Fruit fly (Drosophila melanogaster) whole organism, embryonic: ENCODE results near the gene CG44303.

ENCODE experiments used
- Aef1 ChIP-seq: fragments of 200-800 bp; sonication (Bioruptor generic); IDR thresholded peaks from 3 replicates; pipeline ENCODE4 v1.3.6; 2022; ENCODE audit warnings: missing biosample characterization, missing genetic modification characterization
- Bgb ChIP-seq: fragments of 200-800 bp; sonication (Bioruptor generic); IDR thresholded peaks from 2 replicates; pipeline ENCODE4 v1.3.6; 2022; ENCODE audit warnings: missing biosample characterization, missing genetic modification characterization; ENCODE audit not compliant: partially characterized antibody
- CG13287 ChIP-seq: fragments of 200-800 bp; sonication (Bioruptor generic); IDR thresholded peaks from 2 replicates; pipeline ENCODE4 v1.3.6; 2022; ENCODE audit warnings: missing biosample characterization, missing genetic modification characterization; ENCODE audit not compliant: partially characterized antibody
- CG14860 ChIP-seq: fragments of 200-800 bp; sonication (Bioruptor generic); IDR thresholded peaks from 3 replicates; pipeline ENCODE4 v1.3.6; 2022; ENCODE audit warnings: missing biosample characterization, missing genetic modification characterization; ENCODE audit not compliant: partially characterized antibody
- CG16813 ChIP-seq: fragments of 200-800 bp; sonication (Bioruptor generic); IDR thresholded peaks from 3 replicates; pipeline ENCODE4 v1.3.6; 2022; ENCODE audit warnings: missing biosample characterization, missing genetic modification characterization; ENCODE audit not compliant: partially characterized antibody
- CG2116 ChIP-seq: fragments of 200-800 bp; sonication (Bioruptor generic); optimal IDR thresholded peaks from 3 replicates; lab custom pipeline; 2018; ENCODE audit warnings: missing biosample characterization, mild to moderate bottlenecking, missing genetic modification characterization
- CG4328 ChIP-seq: fragments of 200-800 bp; sonication (Bioruptor generic); optimal IDR thresholded peaks from 3 replicates; lab custom pipeline; 2017; ENCODE audit warnings: missing biosample characterization, missing genetic modification reagents, missing genetic modification characterization
- CG6791 ChIP-seq: fragments of 200-800 bp; sonication (Bioruptor generic); IDR thresholded peaks from 3 replicates; pipeline ENCODE4 v1.3.6; 2022; ENCODE audit warnings: missing biosample characterization, missing genetic modification characterization; ENCODE audit not compliant: partially characterized antibody
- CG7963 ChIP-seq: fragments of 200-800 bp; sonication (Bioruptor generic); IDR thresholded peaks from 3 replicates; pipeline ENCODE4 v1.3.6; 2022; ENCODE audit warnings: missing biosample characterization, missing genetic modification characterization; ENCODE audit not compliant: partially characterized antibody
- CG8290 ChIP-seq, 3 experiments: fragments of 200-800 bp; sonication (Bioruptor generic); optimal IDR thresholded peaks; 2 replicates each; lab custom pipeline; 2016 to 2019; ENCODE audit warnings: missing biosample characterization in 3 of 3, missing genetic modification characterization in 3 of 3, mild to moderate bottlenecking in 2 of 3, moderate library complexity in 1 of 3
- CG8944 ChIP-seq: fragments of 200-800 bp; sonication (Bioruptor generic); optimal IDR thresholded peaks from 3 replicates; lab custom pipeline; 2016; ENCODE audit warnings: missing biosample characterization, missing genetic modification characterization
- Dll ChIP-seq: fragments of 200-800 bp; sonication (Bioruptor generic); IDR thresholded peaks from 4 replicates; pipeline ENCODE4 v1.3.6; 2022; ENCODE audit warnings: missing biosample characterization, missing genetic modification characterization; ENCODE audit not compliant: partially characterized antibody
- Doc3 ChIP-seq: fragments of 200-800 bp; sonication (Bioruptor generic); IDR thresholded peaks from 3 replicates; pipeline ENCODE4 v1.3.6; 2022; ENCODE audit warnings: missing biosample characterization, missing genetic modification characterization; ENCODE audit not compliant: partially characterized antibody
- Dp ChIP-seq: fragments of 200-800 bp; sonication (Bioruptor generic); optimal IDR thresholded peaks from 2 replicates; lab custom pipeline; 2018; ENCODE audit warnings: missing biosample characterization, mild to moderate bottlenecking, missing genetic modification characterization, moderate library complexity
- Dref ChIP-seq: fragments of 200-800 bp; sonication (Bioruptor generic); IDR thresholded peaks from 2 replicates; pipeline ENCODE4 v1.3.6; 2022; ENCODE audit warnings: missing biosample characterization, missing genetic modification characterization
- E2f2 ChIP-seq: fragments of 200-800 bp; sonication (Bioruptor generic); IDR thresholded peaks from 2 replicates; pipeline ENCODE4 v1.3.6; 2022; ENCODE audit warnings: missing biosample characterization, missing genetic modification characterization
- Ets65A ChIP-seq: fragments of 200-800 bp; sonication (Bioruptor generic); peaks from one replicate; lab custom pipeline; 2016; ENCODE audit warnings: missing biosample characterization, missing genetic modification characterization
- Ets97D ChIP-seq: fragments of 200-800 bp; sonication (Bioruptor generic); optimal IDR thresholded peaks from 3 replicates; lab custom pipeline; 2016; ENCODE audit warnings: missing biosample characterization, missing genetic modification characterization
- HLH4C ChIP-seq: fragments of 200-800 bp; sonication (Bioruptor generic); IDR thresholded peaks from 3 replicates; pipeline ENCODE4 v1.3.6; 2022; ENCODE audit warnings: missing biosample characterization, missing genetic modification characterization; ENCODE audit not compliant: partially characterized antibody
- Hr39 ChIP-seq: fragments of >200 bp; optimal IDR thresholded peaks from 2 replicates; lab custom pipeline; 2017
- Lhr ChIP-seq: fragments of 200-800 bp; sonication (Bioruptor generic); optimal IDR thresholded peaks from 3 replicates; lab custom pipeline; 2017; ENCODE audit warnings: mild to moderate bottlenecking, missing biosample characterization, missing genetic modification reagents, missing genetic modification characterization
- MBD-R2 ChIP-seq: fragments of 200-800 bp; sonication (Bioruptor generic); IDR thresholded peaks from 2 replicates; pipeline ENCODE4 v1.3.6; 2022; ENCODE audit warnings: missing biosample characterization, missing genetic modification characterization
- Sry-δ ChIP-seq: fragments of 200-800 bp; sonication (Bioruptor generic); optimal IDR thresholded peaks from 2 replicates; lab custom pipeline; 2016; ENCODE audit warnings: missing biosample characterization, missing genetic modification characterization
- amos ChIP-seq: fragments of 200-800 bp; sonication (Bioruptor generic); IDR thresholded peaks from 2 replicates; pipeline ENCODE4 v1.3.6; 2022; ENCODE audit warnings: missing biosample characterization, missing genetic modification characterization; ENCODE audit not compliant: partially characterized antibody
- chn ChIP-seq: fragments of 200-800 bp; sonication (Bioruptor generic); optimal IDR thresholded peaks from 2 replicates; lab custom pipeline; 2016; ENCODE audit warnings: missing biosample characterization, missing genetic modification characterization
- dm ChIP-seq: fragments of 200-800 bp; sonication (Bioruptor generic); optimal IDR thresholded peaks from 3 replicates; lab custom pipeline; 2016; ENCODE audit warnings: missing biosample characterization, missing genetic modification characterization
- hbn ChIP-seq: fragments of 200-800 bp; sonication (Bioruptor generic); IDR thresholded peaks from 2 replicates; pipeline ENCODE4 v1.3.6; 2022; ENCODE audit warnings: missing biosample characterization, missing genetic modification characterization; ENCODE audit not compliant: partially characterized antibody
- insv ChIP-seq, 2 experiments: fragments of 200-800 bp; sonication (Bioruptor generic); optimal IDR thresholded peaks; 3 replicates each; lab custom pipeline; 2016 to 2018; ENCODE audit warnings: missing biosample characterization in 2 of 2, missing genetic modification characterization in 2 of 2
- nerfin-2 ChIP-seq: fragments of 200-800 bp; sonication (Bioruptor generic); IDR thresholded peaks from 2 replicates; pipeline ENCODE4 v1.3.6; 2022; ENCODE audit warnings: missing biosample characterization, missing genetic modification characterization; ENCODE audit not compliant: partially characterized antibody
- p53 ChIP-seq: fragments of 200-800 bp; sonication (Bioruptor generic); optimal IDR thresholded peaks from 2 replicates; lab custom pipeline; 2016; ENCODE audit warnings: missing biosample characterization, missing genetic modification characterization
- peb ChIP-seq: fragments of 200-800 bp; sonication (Bioruptor generic); IDR thresholded peaks from 2 replicates; pipeline ENCODE4 v1.3.6; 2022; ENCODE audit warnings: missing biosample characterization, missing genetic modification characterization
- pzg ChIP-seq: fragments of 200-800 bp; sonication (Bioruptor generic); optimal IDR thresholded peaks from 3 replicates; lab custom pipeline; 2018; ENCODE audit warnings: missing biosample characterization, mild to moderate bottlenecking, missing genetic modification characterization, moderate library complexity
- row ChIP-seq: fragments of 200-800 bp; sonication (Bioruptor generic); IDR thresholded peaks from 3 replicates; pipeline ENCODE4 v1.3.6; 2022; ENCODE audit warnings: missing biosample characterization, missing genetic modification characterization
- sr ChIP-seq: fragments of 200-800 bp; sonication (Bioruptor generic); IDR thresholded peaks from 3 replicates; pipeline ENCODE4 v1.3.6; 2022; ENCODE audit warnings: missing biosample characterization, missing genetic modification characterization
- tna ChIP-seq: fragments of 200-800 bp; sonication (Bioruptor generic); IDR thresholded peaks from 2 replicates; pipeline ENCODE4 v1.3.6; 2022; ENCODE audit warnings: missing biosample characterization, missing genetic modification characterization; ENCODE audit not compliant: partially characterized antibody
- vnd ChIP-seq: fragments of 200-800 bp; sonication (Bioruptor generic); IDR thresholded peaks from 3 replicates; pipeline ENCODE4 v1.3.6; 2022; ENCODE audit warnings: missing biosample characterization, missing genetic modification characterization; ENCODE audit not compliant: partially characterized antibody
- wek ChIP-seq: fragments of 200-800 bp; sonication (Bioruptor generic); optimal IDR thresholded peaks from 3 replicates; lab custom pipeline; 2018; ENCODE audit warnings: missing biosample characterization, mild to moderate bottlenecking, missing genetic modification characterization, moderate library complexity
- zen2 ChIP-seq: fragments of 200-800 bp; sonication (Bioruptor generic); IDR thresholded peaks from 3 replicates; pipeline ENCODE4 v1.3.6; 2022; ENCODE audit warnings: missing biosample characterization, missing genetic modification characterization; ENCODE audit not compliant: partially characterized antibody

Gene CG44303

DNA sequence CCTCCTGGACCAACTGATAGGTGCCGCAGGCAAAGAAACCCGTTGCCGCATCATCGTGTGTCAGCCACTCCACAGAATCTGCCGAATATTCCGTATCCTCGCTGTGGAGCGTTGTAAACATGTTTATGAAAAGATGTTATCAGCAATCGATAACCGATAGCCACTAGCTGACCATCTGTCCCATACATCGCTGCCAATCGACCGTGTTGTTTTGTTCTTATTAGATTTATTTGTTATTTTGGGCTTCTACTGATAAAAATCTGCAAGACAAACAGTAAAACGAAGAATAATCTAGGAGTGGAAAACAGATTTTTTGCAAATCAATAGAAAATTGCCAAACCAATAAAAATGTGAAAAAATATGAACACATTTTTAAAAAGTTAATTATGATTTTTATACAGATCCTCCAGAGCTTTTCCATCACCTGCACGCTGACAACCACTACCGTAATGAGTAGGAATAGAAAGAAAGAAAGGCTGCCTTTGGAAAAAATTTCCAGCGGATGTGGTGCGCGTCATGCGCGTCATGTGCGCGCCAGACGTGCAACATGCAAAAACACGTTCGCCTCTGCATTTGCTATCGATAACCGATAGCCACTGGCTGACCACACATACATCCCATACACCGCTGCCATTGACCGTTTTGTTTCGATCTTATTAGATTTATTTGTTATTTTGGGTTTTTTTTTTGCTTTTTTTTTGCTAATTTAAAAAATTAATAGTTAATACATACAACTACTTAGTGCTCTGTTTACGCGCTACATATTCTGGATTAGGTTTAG lies 1.6 kb upstream of the CG44303 start, which contains the start of gene CG3184 (continued):
- TF ChIP-seq HLH4C (GFP tag; lab: Robert Waterston, UW) (peak; percentile 67), MBD-R2 (GFP tag; lab: Robert Waterston, UW) (peak; percentile 49), Lhr (GFP tag; lab: Kevin White, UChicago) (no peak), CG13287 (GFP tag; lab: Robert Waterston, UW) (peak; percentile 25), p53 (GFP tag; lab: Kevin White, UChicago) (peak; percentile 90), Dref (GFP tag; lab: Robert Waterston, UW) (peak; percentile 59), vnd (peak; percentile 57), Dp (no peak), wek (GFP tag; lab: Kevin White, UChicago) (no peak), zen2 (GFP tag; lab: Robert Waterston, UW) (0 out of 3 replicates have a peak, but pooled peaks have one; percentile 24), amos (peak; percentile 35; the same call in 1 of the 2 replicates), E2f2 (GFP tag; lab: Robert Waterston, UW) (0 out of 2 replicates have a peak, but pooled peaks have one; percentile 22), tna (GFP tag; lab: Robert Waterston, UW) (peak; percentile 49), Doc3 (GFP tag; lab: Robert Waterston, UW) (0 out of 3 replicates have a peak, but pooled peaks have one; percentile 33), Ets97D (GFP tag; lab: Kevin White, UChicago) (peak; percentile 37), CG4328 (GFP tag; lab: Kevin White, UChicago) (no peak), sr (GFP tag; lab: Robert Waterston, UW) (0 out of 3 replicates have a peak, but pooled peaks have one; percentile 25), CG14860 (peak; percentile 39; the same call in 2 of the 3 replicates), Dll (GFP tag; lab: Robert Waterston, UW) (peak; percentile 29; the same call in 1 of the 4 replicates), chn (GFP tag; lab: Kevin White, UChicago) (no peak), CG8290 (GFP tag; optimal IDR thresholded peaks at IDR 0.05; lab: Kevin White, UChicago) (peak; percentile 25), CG8290 (tag; optimal IDR thresholded peaks at IDR 0.05; lab: Kevin White, UChicago) (no peak), hbn (GFP tag; lab: Robert Waterston, UW) (peak; percentile 40; the same call in 1 of the 2 replicates), nerfin-2 (GFP tag; lab: Robert Waterston, UW) (peak; percentile 67; the same call in 1 of the 2 replicates), Hr39 (no peak), peb (GFP tag; lab: Robert Waterston, UW) (no peak), CG16813 (GFP tag; lab: Robert Waterston, UW) (peak; percentile 45; the same call in 2 of the 3 replicates), CG7963 (GFP tag; lab: Robert Waterston, UW) (peak; percentile 61; the same call in 1 of the 3 replicates), CG2116 (GFP tag; lab: Kevin White, UChicago) (peak; percentile 87), Bgb (GFP tag; lab: Robert Waterston, UW) (0 out of 2 replicates have a peak, but pooled peaks have one; percentile 31), Aef1 (no peak), insv (GFP tag; optimal IDR thresholded peaks at IDR 0.05; lab: Kevin White, UChicago) (peak in 1 of 2 experiments; percentile 76), Ets65A (no peak), Sry-δ (GFP tag; lab: Kevin White, UChicago) (peak; percentile 23), CG6791 (GFP tag; lab: Robert Waterston, UW) (peak; percentile 71), CG8944 (GFP tag; lab: Kevin White, UChicago) (no peak), row (GFP tag; lab: Robert Waterston, UW) (0 out of 3 replicates have a peak, but pooled peaks have one; percentile 13), pzg (GFP tag; lab: Kevin White, UChicago) (peak; percentile 2), dm (peak; percentile 56)
